Worm (Caenorhabditis elegans) whole organism, L1 larva: ENCODE results near the gene F56D6.21.

ENCODE experiments used
- ama-1 ChIP-seq: fragments of 150-350 bp; optimal IDR thresholded peaks from 2 replicates; lab custom pipeline; 2014
- dsc-1 ChIP-seq: sonication (generic microtip); optimal IDR thresholded peaks from 2 replicates; lab custom pipeline; 2016; ENCODE audit warnings: mild to moderate bottlenecking, missing genetic modification characterization, missing compliant biosample characterization
- egl-27 ChIP-seq, 2 experiments: fragments of 150-350 bp in 1 of 2; sonication (generic microtip); optimal IDR thresholded peaks; 3 replicates each; lab custom pipeline; 2017 to 2018; ENCODE audit warnings: missing biosample characterization in 2 of 2, missing genetic modification characterization in 2 of 2, missing genetic modification reagents in 2 of 2
- fos-1 ChIP-seq: fragments of 150-350 bp; optimal IDR thresholded peaks from 2 replicates; lab custom pipeline; 2014; ENCODE audit warnings: missing biosample characterization, missing genetic modification characterization
- lin-13 ChIP-seq: fragments of 150-350 bp; optimal IDR thresholded peaks from 2 replicates; lab custom pipeline; 2014; ENCODE audit warnings: missing biosample characterization, missing genetic modification reagents, missing genetic modification characterization
- nhr-11 ChIP-seq: fragments of 150-350 bp; optimal IDR thresholded peaks from 2 replicates; lab custom pipeline; 2014; ENCODE audit warnings: missing biosample characterization, missing genetic modification characterization
- nhr-237 ChIP-seq: fragments of 150-350 bp; optimal IDR thresholded peaks from 2 replicates; lab custom pipeline; 2014; ENCODE audit warnings: missing biosample characterization, missing genetic modification characterization
- nhr-77 ChIP-seq: fragments of 150-350 bp; optimal IDR thresholded peaks from 2 replicates; lab custom pipeline; 2014; ENCODE audit warnings: missing biosample characterization, missing genetic modification characterization
- nhr-90 ChIP-seq: sonication (generic microtip); optimal IDR thresholded peaks from 2 replicates; lab custom pipeline; 2016; ENCODE audit warnings: mild to moderate bottlenecking, missing genetic modification characterization, missing compliant biosample characterization; ENCODE audit not compliant: poor library complexity
- unc-30 ChIP-seq: sonication (generic microtip); optimal IDR thresholded peaks from 2 replicates; lab custom pipeline; 2017; ENCODE audit warnings: missing biosample characterization, missing genetic modification characterization
- unc-62 ChIP-seq: fragments of 150-350 bp; optimal IDR thresholded peaks from 2 replicates; lab custom pipeline; 2014; ENCODE audit warnings: missing biosample characterization, missing genetic modification reagents, missing genetic modification characterization
- ztf-11 ChIP-seq, 2 experiments: sonication (generic microtip); optimal IDR thresholded peaks; 2 replicates each; lab custom pipeline; 2016 to 2017; ENCODE audit warnings: missing genetic modification characterization in 2 of 2, missing biosample characterization in 1 of 2, missing compliant biosample characterization in 1 of 2

- TF ChIP-seq lin-13 (GFP tag; lab: Kevin White, UChicago): no peak
- TF ChIP-seq fos-1 (tag; lab: Kevin White, UChicago): no peak
- TF ChIP-seq ztf-11 (tag; optimal IDR thresholded peaks at IDR 0.05; lab: Kevin White, UChicago): no peak
- TF ChIP-seq nhr-90 (tag; lab: Kevin White, UChicago): no peak
- no peak for TF ChIP-seq nhr-237 (tag; lab: Kevin White, UChicago)
- TF ChIP-seq ama-1: no peak
- no peak for TF ChIP-seq nhr-77 (tag; lab: Kevin White, UChicago)
- TF ChIP-seq unc-62 (GFP tag; lab: Kevin White, UChicago): no peak
- TF ChIP-seq egl-27 (tag; optimal IDR thresholded peaks at IDR 0.05; lab: Kevin White, UChicago): no peak
- no peak for TF ChIP-seq dsc-1 (tag; lab: Kevin White, UChicago)
- TF ChIP-seq unc-30 (tag; lab: Kevin White, UChicago): no peak
- no peak for TF ChIP-seq nhr-11 (tag; lab: Kevin White, UChicago)
Observed at ce11 chrIV:3919506-3919905, 14.8 kb downstream of the F56D6.21 start, which contains the start of gene srz-19.
